Fruit fly (Drosophila melanogaster): ENCODE data around the gene CG7879.

The CG7879 gene

dm6 chr3L:1545693-1546329, 22.6 kb downstream of the CG7879 start, which contains the start of the genes CG32313 and Pcyt1:
Gene CG32313, minus strand, starts transcription at chr3L:1545743.
Gene Pcyt1, plus strand, starts transcription at chr3L:1546092.
- TF ChIP-seq ttk (optimal IDR thresholded peaks at IDR 0.05) (no peak), psq (optimal IDR thresholded peaks at IDR 0.05) (peak; percentile 72)

dm6 chr3L:1538314-1538854, 30.0 kb downstream of the CG7879 start:
- TF ChIP-seq insv (optimal IDR thresholded peaks at IDR 0.05) (no peak), Sin3A (optimal IDR thresholded peaks at IDR 0.05) (no peak), Myc (optimal IDR thresholded peaks at IDR 0.05) (no peak)

- TF ChIP-seq Sin3A (optimal IDR thresholded peaks at IDR 0.05) = no peak
- no peak for TF ChIP-seq h (optimal IDR thresholded peaks at IDR 0.05)
- TF ChIP-seq Myc (optimal IDR thresholded peaks at IDR 0.05) = no peak
- no peak for TF ChIP-seq insv (optimal IDR thresholded peaks at IDR 0.05)
- no peak for TF ChIP-seq ttk (optimal IDR thresholded peaks at IDR 0.05)
- TF ChIP-seq psq (optimal IDR thresholded peaks at IDR 0.05) = no peak
Measured at dm6 chr3L:1537353-1537752, 31.1 kb downstream of the CG7879 start.

dm6 chr3L:1536487-1537337, 31.7 kb downstream of the CG7879 start, which contains the start of the genes CG12091 and pns:
Gene CG12091, minus strand, starts transcription at chr3L:1536835.
Gene pns, plus strand, starts transcription at chr3L:1537137.
- TF ChIP-seq ttk (optimal IDR thresholded peaks at IDR 0.05) = no peak
- no peak for TF ChIP-seq Myc (optimal IDR thresholded peaks at IDR 0.05)
- no peak for TF ChIP-seq h (optimal IDR thresholded peaks at IDR 0.05)
- TF ChIP-seq insv (optimal IDR thresholded peaks at IDR 0.05) = no peak
- TF ChIP-seq Sin3A (optimal IDR thresholded peaks at IDR 0.05) = no peak
- no peak for TF ChIP-seq psq (optimal IDR thresholded peaks at IDR 0.05)

- peak; percentile 76 for TF ChIP-seq psq (optimal IDR thresholded peaks at IDR 0.05)
- no peak for TF ChIP-seq Myc (optimal IDR thresholded peaks at IDR 0.05)
Measured at dm6 chr3L:1533699-1534431, 34.5 kb downstream of the CG7879 start, which contains the start of gene Iml1. Gene Iml1, minus strand, starts transcription at chr3L:1534034.

dm6 chr3L:1531159-1531558, 37.2 kb downstream of the CG7879 start, which contains the start of gene Ir62a:
Gene Ir62a, minus strand, starts transcription at chr3L:1531259.
- TF ChIP-seq ttk (optimal IDR thresholded peaks at IDR 0.05) (no peak), insv (optimal IDR thresholded peaks at IDR 0.05) (no peak), h (optimal IDR thresholded peaks at IDR 0.05) (no peak)

dm6 chr3L:1518715-1519603, 49.4 kb downstream of the CG7879 start:
- TF ChIP-seq Myc (optimal IDR thresholded peaks at IDR 0.05) (no peak), Sin3A (optimal IDR thresholded peaks at IDR 0.05) (no peak), insv (optimal IDR thresholded peaks at IDR 0.05) (no peak), h (optimal IDR thresholded peaks at IDR 0.05) (no peak), ttk (optimal IDR thresholded peaks at IDR 0.05) (no peak), psq (optimal IDR thresholded peaks at IDR 0.05) (no peak)

- no peak for TF ChIP-seq Sin3A (optimal IDR thresholded peaks at IDR 0.05)
- no peak for TF ChIP-seq insv (optimal IDR thresholded peaks at IDR 0.05)
- no peak for TF ChIP-seq Myc (optimal IDR thresholded peaks at IDR 0.05)
- no peak for TF ChIP-seq psq (optimal IDR thresholded peaks at IDR 0.05)
- no peak for TF ChIP-seq ttk (optimal IDR thresholded peaks at IDR 0.05)
- TF ChIP-seq h (optimal IDR thresholded peaks at IDR 0.05) = no peak
Measured at dm6 chr3L:1517274-1518047, 50.9 kb downstream of the CG7879 start.

dm6 chr3L:1516631-1517273, 51.7 kb downstream of the CG7879 start, which contains the start of gene cue:
Gene cue, minus strand, starts transcription at chr3L:1517271.
- TF ChIP-seq h (optimal IDR thresholded peaks at IDR 0.05) (no peak), insv (optimal IDR thresholded peaks at IDR 0.05) (no peak), ttk (optimal IDR thresholded peaks at IDR 0.05) (no peak), psq (optimal IDR thresholded peaks at IDR 0.05) (no peak), Myc (optimal IDR thresholded peaks at IDR 0.05) (no peak), Sin3A (optimal IDR thresholded peaks at IDR 0.05) (no peak)

- TF ChIP-seq insv (optimal IDR thresholded peaks at IDR 0.05) (no peak), Sin3A (optimal IDR thresholded peaks at IDR 0.05) (no peak), Myc (optimal IDR thresholded peaks at IDR 0.05) (no peak), h (optimal IDR thresholded peaks at IDR 0.05) (no peak), ttk (optimal IDR thresholded peaks at IDR 0.05) (no peak), psq (optimal IDR thresholded peaks at IDR 0.05) (no peak)
Measured at dm6 chr3L:1515820-1516540, 52.4 kb downstream of the CG7879 start.

Measured in Kc167 (cell line).